Worm (Caenorhabditis elegans) whole organism, L3 larva: Measurements from ENCODE around the gene mnm-2.

Source experiments
- ceh-16 ChIP-seq: sonication (generic microtip); optimal IDR thresholded peaks from 2 replicates; lab custom pipeline; 2017; ENCODE audit warnings: missing biosample characterization, missing genetic modification characterization
- lin-15B ChIP-seq: fragments of 150-350 bp; optimal IDR thresholded peaks from 2 replicates; lab custom pipeline; 2014; ENCODE audit warnings: missing biosample characterization, missing genetic modification characterization
- nhr-11 ChIP-seq: fragments of 150-350 bp; optimal IDR thresholded peaks from 2 replicates; lab custom pipeline; 2014; ENCODE audit warnings: missing biosample characterization, missing genetic modification characterization

ce11 chrX:7416082-7416481 is 8.6 kb downstream of the mnm-2 start, which contains the start of gene C10A4.1:
- TF ChIP-seq lin-15B (tag; lab: Kevin White, UChicago) = no peak
- no peak for TF ChIP-seq ceh-16 (tag; lab: Kevin White, UChicago)
- TF ChIP-seq nhr-11 = no peak
